Worm (Caenorhabditis elegans) whole organism, L4/young adult: ENCODE results near the gene ZC53.2.

Source experiments
- W03F9.2 ChIP-seq: fragments of 150-350 bp; optimal IDR thresholded peaks from 2 replicates; lab custom pipeline; 2014; ENCODE audit warnings: missing biosample characterization, missing genetic modification characterization
- dao-5 ChIP-seq: sonication (generic microtip); optimal IDR thresholded peaks from 2 replicates; lab custom pipeline; 2016; ENCODE audit warnings: missing genotype, missing genetic modification characterization, moderate library complexity, missing compliant biosample characterization
- him-1 ChIP-seq: sonication (generic microtip); optimal IDR thresholded peaks from 2 replicates; lab custom pipeline; 2016; ENCODE audit warnings: missing genotype, missing genetic modification reagents, missing genetic modification characterization, missing compliant biosample characterization

ce11 chrX:1890817-1891216 is 33.2 kb downstream of the ZC53.2 start:
- no peak for TF ChIP-seq dao-5 (tag; lab: Kevin White, UChicago)
- no peak for TF ChIP-seq him-1 (tag; lab: Kevin White, UChicago)
- no peak for TF ChIP-seq W03F9.2 (tag; lab: Kevin White, UChicago)
